Fruit fly (Drosophila melanogaster) whole organism, embryonic: Measurements from ENCODE around the gene Scm.

Source experiments
- B-H1 ChIP-seq: fragments of 200-800 bp; sonication (Bioruptor generic); IDR thresholded peaks from 3 replicates; pipeline ENCODE4 v1.3.6; 2022; ENCODE audit warnings: missing biosample characterization, missing genetic modification characterization
- B-H2 ChIP-seq: fragments of 200-800 bp; sonication (Bioruptor generic); optimal IDR thresholded peaks from 2 replicates; lab custom pipeline; 2018; ENCODE audit warnings: missing biosample characterization, mild to moderate bottlenecking, missing genetic modification characterization
- BEAF-32 ChIP-seq: fragments of 200-800 bp; sonication (Bioruptor generic); optimal IDR thresholded peaks from 3 replicates; lab custom pipeline; 2017; ENCODE audit warnings: missing biosample characterization, missing genetic modification characterization, mild to moderate bottlenecking, moderate library complexity, missing genetic modification reagents
- CG10979 ChIP-seq: fragments of 200-800 bp; sonication (Bioruptor generic); optimal IDR thresholded peaks from 2 replicates; lab custom pipeline; 2018; ENCODE audit warnings: missing biosample characterization, mild to moderate bottlenecking, missing genetic modification characterization, moderate library complexity
- CG11247 ChIP-seq: fragments of 200-800 bp; sonication (Bioruptor generic); IDR thresholded peaks from 2 replicates; pipeline ENCODE4 v1.3.6; 2022; ENCODE audit warnings: missing biosample characterization, missing genetic modification characterization
- CG11456 ChIP-seq: fragments of 200-800 bp; sonication (Bioruptor generic); IDR thresholded peaks from 3 replicates; pipeline ENCODE4 v1.3.6; 2022; ENCODE audit warnings: missing biosample characterization, missing genetic modification characterization
- CG11723 ChIP-seq: fragments of 200-800 bp; sonication (Bioruptor generic); optimal IDR thresholded peaks from 2 replicates; lab custom pipeline; 2017; ENCODE audit warnings: missing biosample characterization, mild to moderate bottlenecking, missing genetic modification characterization
- CG12236 ChIP-seq: fragments of 200-800 bp; sonication (Bioruptor generic); optimal IDR thresholded peaks from 2 replicates; lab custom pipeline; 2016; ENCODE audit warnings: missing biosample characterization, missing genetic modification characterization
- CG12299 ChIP-seq: fragments of 200-800 bp; sonication (Bioruptor generic); optimal IDR thresholded peaks from 2 replicates; lab custom pipeline; 2018; ENCODE audit warnings: missing biosample characterization, mild to moderate bottlenecking, missing genetic modification characterization
- CG12744 ChIP-seq: fragments of 200-800 bp; sonication (Bioruptor generic); optimal IDR thresholded peaks from 2 replicates; lab custom pipeline; 2016; ENCODE audit warnings: missing biosample characterization, missing genetic modification characterization
- CG13624 ChIP-seq: fragments of 200-800 bp; sonication (Bioruptor generic); optimal IDR thresholded peaks from 2 replicates; lab custom pipeline; 2016; ENCODE audit warnings: missing biosample characterization, missing genetic modification characterization
- CG14441 ChIP-seq: fragments of 200-800 bp; sonication (Bioruptor generic); IDR thresholded peaks from 2 replicates; pipeline ENCODE4 v1.3.6; 2022; ENCODE audit warnings: missing biosample characterization, missing genetic modification characterization
- CG14667 ChIP-seq: fragments of 200-800 bp; sonication (Bioruptor generic); IDR thresholded peaks from 2 replicates; pipeline ENCODE4 v1.3.6; 2022; ENCODE audit warnings: missing biosample characterization, missing genetic modification characterization
- CG15479 ChIP-seq: fragments of 200-800 bp; sonication (Bioruptor generic); optimal IDR thresholded peaks from 3 replicates; lab custom pipeline; 2019; ENCODE audit warnings: missing biosample characterization, mild to moderate bottlenecking, missing genetic modification characterization, moderate library complexity
- CG1603 ChIP-seq: fragments of 200-800 bp; sonication (Bioruptor generic); optimal IDR thresholded peaks from 2 replicates; lab custom pipeline; 2019; ENCODE audit warnings: missing biosample characterization, mild to moderate bottlenecking, missing genetic modification characterization, moderate library complexity
- CG1792 ChIP-seq: fragments of 200-800 bp; sonication (Bioruptor generic); optimal IDR thresholded peaks from 2 replicates; lab custom pipeline; 2016; ENCODE audit warnings: missing biosample characterization, missing genetic modification characterization
- CG18011 ChIP-seq: fragments of 200-800 bp; sonication (Bioruptor generic); optimal IDR thresholded peaks from 2 replicates; lab custom pipeline; 2017; ENCODE audit warnings: missing biosample characterization, missing genetic modification characterization, mild to moderate bottlenecking, moderate library complexity, missing genotype
- CG18262 ChIP-seq: fragments of 200-800 bp; optimal IDR thresholded peaks from 3 replicates; lab custom pipeline; 2019; ENCODE audit warnings: missing biosample characterization, mild to moderate bottlenecking, missing genetic modification characterization, moderate library complexity
- CG18764 ChIP-seq: fragments of 200-800 bp; sonication (Bioruptor generic); optimal IDR thresholded peaks from 3 replicates; lab custom pipeline; 2016; ENCODE audit warnings: missing biosample characterization, missing genetic modification characterization
- CG2116 ChIP-seq: fragments of 200-800 bp; sonication (Bioruptor generic); optimal IDR thresholded peaks from 3 replicates; lab custom pipeline; 2018; ENCODE audit warnings: missing biosample characterization, mild to moderate bottlenecking, missing genetic modification characterization
- CG2129 ChIP-seq: fragments of 200-800 bp; sonication (Bioruptor generic); IDR thresholded peaks from 2 replicates; pipeline ENCODE4 v1.3.6; 2022; ENCODE audit warnings: missing biosample characterization, missing genetic modification characterization; ENCODE audit not compliant: partially characterized antibody
- CG2712 ChIP-seq: fragments of 200-800 bp; optimal IDR thresholded peaks from 3 replicates; lab custom pipeline; 2019; ENCODE audit warnings: missing biosample characterization, mild to moderate bottlenecking, missing genetic modification characterization, moderate library complexity
- CG34376 ChIP-seq: fragments of 200-800 bp; sonication (Bioruptor generic); optimal IDR thresholded peaks from 2 replicates; lab custom pipeline; 2018; ENCODE audit warnings: missing biosample characterization, mild to moderate bottlenecking, missing genetic modification characterization
- CG3726 ChIP-seq: fragments of 200-800 bp; sonication (Bioruptor generic); IDR thresholded peaks from 3 replicates; pipeline ENCODE4, ENCODE4 v1.3.6; 2022; ENCODE audit warnings: missing biosample characterization, missing genetic modification characterization
- CG4404 ChIP-seq: fragments of 200-800 bp; sonication (Bioruptor generic); IDR thresholded peaks from 2 replicates; pipeline ENCODE4 v1.3.6; 2022; ENCODE audit warnings: missing biosample characterization, missing genetic modification characterization
- CG4707 ChIP-seq: fragments of 200-800 bp; sonication (Bioruptor generic); optimal IDR thresholded peaks from 2 replicates; lab custom pipeline; 2018; ENCODE audit warnings: missing biosample characterization, mild to moderate bottlenecking, missing genetic modification characterization, moderate library complexity
- CG5953 ChIP-seq: fragments of 200-800 bp; sonication (Bioruptor generic); IDR thresholded peaks from 2 replicates; pipeline ENCODE4 v1.3.6; 2022; ENCODE audit warnings: missing biosample characterization, missing genetic modification characterization
- CG7271 ChIP-seq: fragments of 200-800 bp; sonication (Bioruptor generic); optimal IDR thresholded peaks from 2 replicates; lab custom pipeline; 2018; ENCODE audit warnings: missing biosample characterization, mild to moderate bottlenecking, missing genetic modification characterization, moderate library complexity
- CG7786 ChIP-seq: fragments of 200-800 bp; sonication (Bioruptor generic); optimal IDR thresholded peaks from 2 replicates; lab custom pipeline; 2016; ENCODE audit warnings: missing biosample characterization, missing genetic modification characterization
- CG8290 ChIP-seq, 3 experiments: fragments of 200-800 bp; sonication (Bioruptor generic); optimal IDR thresholded peaks; 2 replicates each; lab custom pipeline; 2016 to 2019; ENCODE audit warnings: missing biosample characterization in 3 of 3, missing genetic modification characterization in 3 of 3, mild to moderate bottlenecking in 2 of 3, moderate library complexity in 1 of 3
- CHES-1-like ChIP-seq: fragments of 200-800 bp; sonication (Bioruptor generic); optimal IDR thresholded peaks from 2 replicates; lab custom pipeline; 2016; ENCODE audit warnings: missing biosample characterization, missing genetic modification characterization
- Deaf1 ChIP-seq: fragments of 200-800 bp; optimal IDR thresholded peaks from 3 replicates; lab custom pipeline; 2019; ENCODE audit warnings: missing biosample characterization, mild to moderate bottlenecking, missing genetic modification characterization, moderate library complexity
- Ets97D ChIP-seq: fragments of 200-800 bp; sonication (Bioruptor generic); optimal IDR thresholded peaks from 3 replicates; lab custom pipeline; 2016; ENCODE audit warnings: missing biosample characterization, missing genetic modification characterization
- Hr39 ChIP-seq: fragments of >200 bp; optimal IDR thresholded peaks from 2 replicates; lab custom pipeline; 2017
- NFAT ChIP-seq: fragments of 200-800 bp; sonication (Bioruptor generic); IDR thresholded peaks from 2 replicates; pipeline ENCODE4 v1.3.6; 2022; ENCODE audit warnings: missing biosample characterization, missing genetic modification characterization
- Nf-YA ChIP-seq: fragments of 200-800 bp; sonication (Bioruptor generic); IDR thresholded peaks from 2 replicates; pipeline ENCODE4 v1.3.6; 2022; ENCODE audit warnings: missing biosample characterization, missing genetic modification characterization
- Sin3A ChIP-seq: fragments of >200 bp; optimal IDR thresholded peaks from 2 replicates; lab custom pipeline; 2018
- ara ChIP-seq: fragments of 200-800 bp; sonication (Bioruptor generic); IDR thresholded peaks from 2 replicates; pipeline ENCODE4 v1.3.6; 2022; ENCODE audit warnings: missing biosample characterization, missing genetic modification characterization
- ato ChIP-seq: fragments of 200-800 bp; sonication (Bioruptor generic); IDR thresholded peaks from 2 replicates; pipeline ENCODE4 v1.3.6; 2022; ENCODE audit warnings: missing biosample characterization, missing genetic modification characterization; ENCODE audit not compliant: partially characterized antibody
- cad ChIP-seq: fragments of >200 bp; optimal IDR thresholded peaks from 2 replicates; lab custom pipeline; 2017; ENCODE audit warnings: missing biosample characterization, missing genetic modification characterization
- exex ChIP-seq: fragments of 200-800 bp; sonication (Bioruptor generic); optimal IDR thresholded peaks from 4 replicates; lab custom pipeline; 2018; ENCODE audit warnings: missing biosample characterization, mild to moderate bottlenecking, missing genetic modification characterization, moderate library complexity
- gro ChIP-seq: fragments of 200-800 bp; sonication (Bioruptor generic); optimal IDR thresholded peaks from 2 replicates; lab custom pipeline; 2016; ENCODE audit warnings: missing biosample characterization, missing genetic modification characterization
- h ChIP-seq: fragments of >200 bp; optimal IDR thresholded peaks from 2 replicates; lab custom pipeline; 2017
- hkb ChIP-seq, 2 experiments: fragments of 200-800 bp in 1 of 2; fragments of >200 bp in 1 of 2; sonication (Bioruptor generic) in 1 of 2; IDR thresholded peaks in 1 of 2; optimal IDR thresholded peaks in 1 of 2; 2 replicates each; pipeline versions ENCODE4 v1.3.6 to Lab custom; 2017 to 2022; ENCODE audit warnings: missing biosample characterization in 1 of 2, missing genetic modification characterization in 1 of 2
- hth ChIP-seq: fragments of >200 bp; optimal IDR thresholded peaks from 2 replicates; lab custom pipeline; 2017; ENCODE audit warnings: inconsistent platforms
- ind ChIP-seq: fragments of 200-800 bp; sonication (Bioruptor generic); optimal IDR thresholded peaks from 3 replicates; lab custom pipeline; 2016; ENCODE audit warnings: missing biosample characterization, missing genetic modification characterization
- inv ChIP-seq: fragments of 200-800 bp; sonication (Bioruptor generic); IDR thresholded peaks from 2 replicates; pipeline ENCODE4 v1.3.6; 2022; ENCODE audit warnings: missing biosample characterization, missing genetic modification characterization; ENCODE audit not compliant: partially characterized antibody
- nerfin-1 ChIP-seq: fragments of 200-800 bp; sonication (Bioruptor generic); optimal IDR thresholded peaks from 3 replicates; lab custom pipeline; 2019; ENCODE audit warnings: missing biosample characterization, mild to moderate bottlenecking, missing genetic modification characterization, moderate library complexity
- unc-4 ChIP-seq: fragments of 200-800 bp; sonication (Bioruptor generic); IDR thresholded peaks from 2 replicates; pipeline ENCODE4 v1.3.6; 2022; ENCODE audit warnings: missing biosample characterization, missing genetic modification characterization; ENCODE audit not compliant: partially characterized antibody
- vvl ChIP-seq: fragments of 200-800 bp; sonication (Bioruptor generic); IDR thresholded peaks from 2 replicates; pipeline ENCODE4 v1.3.6; 2022; ENCODE audit warnings: missing biosample characterization, missing genetic modification characterization
- wek ChIP-seq: fragments of 200-800 bp; sonication (Bioruptor generic); optimal IDR thresholded peaks from 3 replicates; lab custom pipeline; 2018; ENCODE audit warnings: missing biosample characterization, mild to moderate bottlenecking, missing genetic modification characterization, moderate library complexity
- zfh2 ChIP-seq: fragments of 200-800 bp; sonication (Bioruptor generic); optimal IDR thresholded peaks from 2 replicates; lab custom pipeline; 2016; ENCODE audit warnings: missing biosample characterization, missing genetic modification characterization

The Scm gene

dm6 chr3R:9637361-9637760 is at the start of gene Scm:
Gene Scm (minus strand): TSS chr3R:9637611.
- no peak for TF ChIP-seq NFAT (GFP tag; lab: Robert Waterston, UW)
- no peak for TF ChIP-seq CG4707 (GFP tag; lab: Kevin White, UChicago)
- peak; percentile 15 for TF ChIP-seq Sin3A (lab: Kevin White, UChicago)
- no peak for TF ChIP-seq CG11247 (GFP tag; lab: Robert Waterston, UW)
- no peak for TF ChIP-seq ind (GFP tag; lab: Kevin White, UChicago)
- no peak for TF ChIP-seq CG7786
- TF ChIP-seq ara (GFP tag; lab: Robert Waterston, UW), result no peak
- TF ChIP-seq CHES-1-like (GFP tag; lab: Kevin White, UChicago), result peak; percentile 65
- no peak for TF ChIP-seq CG3726 (GFP tag; lab: Robert Waterston, UW)
- peak; percentile 92 for TF ChIP-seq unc-4 (GFP tag; lab: Robert Waterston, UW)
- TF ChIP-seq cad (GFP tag; lab: Kevin White, UChicago), result no peak
- no peak for TF ChIP-seq CG5953
- TF ChIP-seq Nf-YA (GFP tag; lab: Robert Waterston, UW), result no peak
- TF ChIP-seq Deaf1, result peak; percentile 25
- no peak for TF ChIP-seq h (lab: Kevin White, UChicago)
- peak; percentile 48 for TF ChIP-seq CG8290 (GFP tag; optimal IDR thresholded peaks at IDR 0.05; lab: Kevin White, UChicago)
- no peak for TF ChIP-seq CG8290 (tag; optimal IDR thresholded peaks at IDR 0.05; lab: Kevin White, UChicago)
- no peak for TF ChIP-seq Hr39
- peak; percentile 53 for TF ChIP-seq nerfin-1 (tag; lab: Kevin White, UChicago)
- TF ChIP-seq CG18011 (GFP tag; lab: Kevin White, UChicago), result no peak
- TF ChIP-seq BEAF-32 (GFP tag; lab: Kevin White, UChicago), result peak; percentile 91
- TF ChIP-seq CG2129 (GFP tag; lab: Robert Waterston, UW), result peak; percentile 61; the same call in 1 of the 2 replicates
- TF ChIP-seq CG14441 (GFP tag; lab: Robert Waterston, UW), result no peak
- TF ChIP-seq CG1603, result peak; percentile 77
- peak; percentile 92 for TF ChIP-seq Ets97D (GFP tag; lab: Kevin White, UChicago)
- TF ChIP-seq B-H2, result no peak
- TF ChIP-seq CG7271 (tag; lab: Kevin White, UChicago), result no peak
- TF ChIP-seq B-H1, result no peak
- TF ChIP-seq CG12299 (tag; lab: Kevin White, UChicago), result peak; percentile 23
- TF ChIP-seq CG1792 (GFP tag; lab: Kevin White, UChicago), result no peak
- TF ChIP-seq wek, result no peak
- peak; percentile 19 for TF ChIP-seq gro (GFP tag; lab: Kevin White, UChicago)
- no peak for TF ChIP-seq CG15479 (GFP tag; lab: Kevin White, UChicago)
- TF ChIP-seq CG34376 (GFP tag; lab: Kevin White, UChicago), result no peak
- TF ChIP-seq CG2116, result peak; percentile 96
- TF ChIP-seq vvl (GFP tag; lab: Robert Waterston, UW), result no peak
- peak; percentile 80 for TF ChIP-seq inv (GFP tag; lab: Robert Waterston, UW)
- peak; percentile 36 for TF ChIP-seq CG13624
- peak; percentile 22 for TF ChIP-seq exex (tag; lab: Kevin White, UChicago)
- TF ChIP-seq CG12744, result no peak
- peak; percentile 19 for TF ChIP-seq CG18262 (tag; lab: Kevin White, UChicago)
- TF ChIP-seq CG2712 (tag; lab: Kevin White, UChicago), result peak; percentile 47
- no peak for TF ChIP-seq CG18764
- peak; percentile 89 for TF ChIP-seq ato (GFP tag; lab: Robert Waterston, UW)
- TF ChIP-seq CG11723 (GFP tag; lab: Kevin White, UChicago), result no peak
- no peak for TF ChIP-seq CG4404 (GFP tag; lab: Robert Waterston, UW)
- TF ChIP-seq CG12236 (GFP tag; lab: Kevin White, UChicago), result no peak
- no peak for TF ChIP-seq zfh2 (GFP tag; lab: Kevin White, UChicago)
- no peak for TF ChIP-seq CG10979 (tag; lab: Kevin White, UChicago)
- TF ChIP-seq hth (lab: Kevin White, UChicago), result no peak
- no peak for TF ChIP-seq CG11456
- no peak for TF ChIP-seq hkb (optimal IDR thresholded peaks at IDR 0.05; lab: Kevin White, UChicago)
- no peak for TF ChIP-seq hkb (GFP tag; IDR thresholded peaks at IDR 0.05; lab: Robert Waterston, UW)
- TF ChIP-seq CG14667 (GFP tag; lab: Robert Waterston, UW), result no peak
